Fruit fly (Drosophila melanogaster) whole organism, embryonic: ENCODE results near the gene Taf10.

Experiments used
- Antp ChIP-seq: fragments of 200-800 bp; sonication (Bioruptor generic); optimal IDR thresholded peaks from 3 replicates; lab custom pipeline; 2016; ENCODE audit warnings: missing biosample characterization, missing genetic modification characterization
- BtbVII ChIP-seq: fragments of 200-800 bp; sonication (Bioruptor generic); optimal IDR thresholded peaks from 3 replicates; lab custom pipeline; 2017; ENCODE audit warnings: missing biosample characterization, mild to moderate bottlenecking, missing genetic modification characterization
- CG10267 ChIP-seq: fragments of 200-800 bp; sonication (Bioruptor generic); optimal IDR thresholded peaks from 2 replicates; lab custom pipeline; 2018; ENCODE audit warnings: missing biosample characterization, mild to moderate bottlenecking, missing genetic modification characterization, moderate library complexity
- CG10321 ChIP-seq: fragments of 200-800 bp; sonication (Bioruptor generic); IDR thresholded peaks from 2 replicates; pipeline ENCODE4 v1.3.6; 2022; ENCODE audit warnings: missing biosample characterization, missing genetic modification characterization
- CG10462 ChIP-seq: fragments of 200-800 bp; sonication (Bioruptor generic); optimal IDR thresholded peaks from 2 replicates; lab custom pipeline; 2016; ENCODE audit warnings: missing biosample characterization, missing genetic modification characterization
- CG11504 ChIP-seq: fragments of 200-800 bp; sonication (Bioruptor generic); optimal IDR thresholded peaks from 3 replicates; lab custom pipeline; 2019; ENCODE audit warnings: missing biosample characterization, mild to moderate bottlenecking, missing genetic modification characterization, moderate library complexity
- CG11560 ChIP-seq: fragments of 200-800 bp; sonication (Bioruptor generic); IDR thresholded peaks from 3 replicates; pipeline ENCODE4 v1.3.6; 2022; ENCODE audit warnings: missing biosample characterization, missing genetic modification characterization
- CG12104 ChIP-seq: fragments of 200-800 bp; sonication (Bioruptor generic); optimal IDR thresholded peaks from 3 replicates; lab custom pipeline; 2016; ENCODE audit warnings: missing biosample characterization, missing genetic modification characterization
- CG12769 ChIP-seq: fragments of 200-800 bp; sonication (Bioruptor generic); optimal IDR thresholded peaks from 2 replicates; lab custom pipeline; 2019; ENCODE audit warnings: missing biosample characterization, mild to moderate bottlenecking, missing genetic modification characterization, moderate library complexity
- CG13424 ChIP-seq: fragments of 200-800 bp; sonication (Bioruptor generic); optimal IDR thresholded peaks from 2 replicates; lab custom pipeline; 2019; ENCODE audit warnings: missing biosample characterization, mild to moderate bottlenecking, missing genetic modification characterization, moderate library complexity
- CG13775 ChIP-seq: fragments of 200-800 bp; sonication (Bioruptor generic); optimal IDR thresholded peaks from 3 replicates; lab custom pipeline; 2017; ENCODE audit warnings: missing biosample characterization, mild to moderate bottlenecking, missing genetic modification characterization
- CG14965 ChIP-seq: fragments of 200-800 bp; sonication (Bioruptor generic); optimal IDR thresholded peaks from 2 replicates; lab custom pipeline; 2016; ENCODE audit warnings: missing biosample characterization, missing genetic modification characterization, borderline replicate concordance
- CG15269 ChIP-seq: fragments of 200-800 bp; sonication (Bioruptor generic); optimal IDR thresholded peaks from 2 replicates; lab custom pipeline; 2018; ENCODE audit warnings: missing biosample characterization, mild to moderate bottlenecking, missing genetic modification characterization, moderate library complexity
- CG17359 ChIP-seq: fragments of 200-800 bp; sonication (Bioruptor generic); optimal IDR thresholded peaks from 3 replicates; lab custom pipeline; 2018; ENCODE audit warnings: missing biosample characterization, mild to moderate bottlenecking, missing genetic modification characterization, moderate library complexity
- CG1832 ChIP-seq: fragments of 200-800 bp; sonication (Bioruptor generic); optimal IDR thresholded peaks from 2 replicates; lab custom pipeline; 2017; ENCODE audit warnings: missing biosample characterization, mild to moderate bottlenecking, missing genetic modification characterization, inconsistent platforms
- CG30403 ChIP-seq: fragments of 200-800 bp; sonication (Bioruptor generic); optimal IDR thresholded peaks from 3 replicates; lab custom pipeline; 2016; ENCODE audit warnings: missing biosample characterization, missing genetic modification characterization
- CG4404 ChIP-seq: fragments of 200-800 bp; sonication (Bioruptor generic); IDR thresholded peaks from 2 replicates; pipeline ENCODE4 v1.3.6; 2022; ENCODE audit warnings: missing biosample characterization, missing genetic modification characterization
- CG6272 ChIP-seq: fragments of 200-800 bp; sonication (Bioruptor generic); IDR thresholded peaks from 2 replicates; pipeline ENCODE4 v1.3.6; 2022; ENCODE audit warnings: missing biosample characterization, missing genetic modification characterization
- CG6765 ChIP-seq: fragments of 200-800 bp; sonication (Bioruptor generic); optimal IDR thresholded peaks from 3 replicates; lab custom pipeline; 2017; ENCODE audit warnings: missing biosample characterization, mild to moderate bottlenecking, missing genetic modification characterization
- CG8944 ChIP-seq: fragments of 200-800 bp; sonication (Bioruptor generic); optimal IDR thresholded peaks from 3 replicates; lab custom pipeline; 2016; ENCODE audit warnings: missing biosample characterization, missing genetic modification characterization
- CG9215 ChIP-seq: fragments of 200-800 bp; sonication (Bioruptor generic); IDR thresholded peaks from 2 replicates; pipeline ENCODE4 v1.3.6; 2022; ENCODE audit warnings: missing biosample characterization, missing genetic modification characterization
- CG9876 ChIP-seq: fragments of 200-800 bp; sonication (Bioruptor generic); optimal IDR thresholded peaks from 2 replicates; lab custom pipeline; 2016; ENCODE audit warnings: missing biosample characterization, missing genetic modification characterization
- CHES-1-like ChIP-seq: fragments of 200-800 bp; sonication (Bioruptor generic); optimal IDR thresholded peaks from 2 replicates; lab custom pipeline; 2016; ENCODE audit warnings: missing biosample characterization, missing genetic modification characterization
- CoRest ChIP-seq: fragments of 200-800 bp; sonication (Bioruptor generic); optimal IDR thresholded peaks from 3 replicates; lab custom pipeline; 2018; ENCODE audit warnings: missing biosample characterization, mild to moderate bottlenecking, missing genetic modification characterization, moderate library complexity
- Fer1 ChIP-seq: fragments of 200-800 bp; sonication (Bioruptor generic); optimal IDR thresholded peaks from 2 replicates; lab custom pipeline; 2017; ENCODE audit warnings: missing biosample characterization, mild to moderate bottlenecking, missing genetic modification characterization
- Gug ChIP-seq: fragments of 200-800 bp; sonication (Bioruptor generic); IDR thresholded peaks from 4 replicates; pipeline ENCODE4 v1.3.6; 2022; ENCODE audit warnings: missing biosample characterization, missing genetic modification characterization
- Hr3 ChIP-seq: fragments of 200-800 bp; sonication (Bioruptor generic); optimal IDR thresholded peaks from 3 replicates; lab custom pipeline; 2016; ENCODE audit warnings: missing biosample characterization, missing genetic modification characterization
- Lhr ChIP-seq: fragments of 200-800 bp; sonication (Bioruptor generic); optimal IDR thresholded peaks from 3 replicates; lab custom pipeline; 2017; ENCODE audit warnings: mild to moderate bottlenecking, missing biosample characterization, missing genetic modification reagents, missing genetic modification characterization
- Rfx ChIP-seq: fragments of 200-800 bp; sonication (Bioruptor generic); IDR thresholded peaks from 2 replicates; pipeline ENCODE4 v1.3.6; 2022; ENCODE audit warnings: missing biosample characterization, missing genetic modification characterization
- Six4 ChIP-seq: fragments of 200-800 bp; sonication (Bioruptor generic); optimal IDR thresholded peaks from 2 replicates; lab custom pipeline; 2016; ENCODE audit warnings: missing biosample characterization, missing genetic modification characterization
- Sox102F ChIP-seq: fragments of 200-800 bp; sonication (Bioruptor generic); optimal IDR thresholded peaks from 2 replicates; lab custom pipeline; 2018; ENCODE audit warnings: missing biosample characterization, mild to moderate bottlenecking, missing genetic modification characterization, moderate library complexity
- Tbp ChIP-seq: fragments of >200 bp; optimal IDR thresholded peaks from 2 replicates; lab custom pipeline; 2018; ENCODE audit warnings: missing biosample characterization, missing genetic modification characterization
- bcd ChIP-seq: fragments of 200-800 bp; sonication (Bioruptor generic); optimal IDR thresholded peaks from 2 replicates; lab custom pipeline; 2017; ENCODE audit warnings: missing biosample characterization, mild to moderate bottlenecking, missing genetic modification characterization
- crc ChIP-seq: fragments of 200-800 bp; sonication (Bioruptor generic); optimal IDR thresholded peaks from 2 replicates; lab custom pipeline; 2016; ENCODE audit warnings: missing biosample characterization, missing genetic modification characterization
- esg ChIP-seq: fragments of 200-800 bp; sonication (Bioruptor generic); conservative IDR thresholded peaks from 2 replicates; pipeline ENCODE4 v1.3.6; 2022; ENCODE audit warnings: missing biosample characterization, missing genetic modification characterization
- fu2 ChIP-seq: fragments of 200-800 bp; sonication (Bioruptor generic); optimal IDR thresholded peaks from 2 replicates; lab custom pipeline; 2016; ENCODE audit warnings: missing biosample characterization, missing genetic modification characterization
- gem ChIP-seq: fragments of 200-800 bp; sonication (Bioruptor generic); optimal IDR thresholded peaks from 2 replicates; lab custom pipeline; 2019; ENCODE audit warnings: missing biosample characterization, mild to moderate bottlenecking, missing genetic modification characterization, moderate library complexity
- lilli ChIP-seq: fragments of 200-800 bp; sonication (Bioruptor generic); optimal IDR thresholded peaks from 3 replicates; lab custom pipeline; 2016; ENCODE audit warnings: missing biosample characterization, missing genetic modification characterization
- mam ChIP-seq: fragments of 200-800 bp; sonication (Bioruptor generic); optimal IDR thresholded peaks from 3 replicates; lab custom pipeline; 2016; ENCODE audit warnings: missing biosample characterization, missing genetic modification characterization
- nerfin-1 ChIP-seq: fragments of 200-800 bp; sonication (Bioruptor generic); optimal IDR thresholded peaks from 3 replicates; lab custom pipeline; 2019; ENCODE audit warnings: missing biosample characterization, mild to moderate bottlenecking, missing genetic modification characterization, moderate library complexity
- nerfin-2 ChIP-seq: fragments of 200-800 bp; sonication (Bioruptor generic); IDR thresholded peaks from 2 replicates; pipeline ENCODE4 v1.3.6; 2022; ENCODE audit warnings: missing biosample characterization, missing genetic modification characterization; ENCODE audit not compliant: partially characterized antibody
- peb ChIP-seq: fragments of 200-800 bp; sonication (Bioruptor generic); IDR thresholded peaks from 2 replicates; pipeline ENCODE4 v1.3.6; 2022; ENCODE audit warnings: missing biosample characterization, missing genetic modification characterization
- pfk ChIP-seq: fragments of 200-800 bp; sonication (Bioruptor generic); optimal IDR thresholded peaks from 2 replicates; lab custom pipeline; 2018; ENCODE audit warnings: missing biosample characterization, mild to moderate bottlenecking, missing genetic modification characterization, moderate library complexity
- prd ChIP-seq, 3 experiments: fragments of >200 bp in 2 of 3; fragments of 200-800 bp in 1 of 3; sonication (Bioruptor generic) in 1 of 3; optimal IDR thresholded peaks in 2 of 3; IDR thresholded peaks in 1 of 3; 2 replicates in 2 of 3; 3 replicates in 1 of 3; pipeline versions ENCODE4 v1.3.6 to Lab custom; 2017 to 2022; ENCODE audit warnings: missing biosample characterization in 1 of 3, missing genetic modification characterization in 1 of 3
- rib ChIP-seq: fragments of 200-800 bp; sonication (Bioruptor generic); IDR thresholded peaks from 2 replicates; pipeline ENCODE4 v1.3.6; 2022; ENCODE audit warnings: missing biosample characterization, missing genetic modification characterization
- ro ChIP-seq: fragments of 200-800 bp; sonication (Bioruptor generic); IDR thresholded peaks from 2 replicates; pipeline ENCODE4 v1.3.6; 2022; ENCODE audit warnings: missing biosample characterization, missing genetic modification characterization
- row ChIP-seq: fragments of 200-800 bp; sonication (Bioruptor generic); IDR thresholded peaks from 3 replicates; pipeline ENCODE4 v1.3.6; 2022; ENCODE audit warnings: missing biosample characterization, missing genetic modification characterization
- slou ChIP-seq: fragments of 200-800 bp; sonication (Bioruptor generic); optimal IDR thresholded peaks from 3 replicates; lab custom pipeline; 2016; ENCODE audit warnings: missing biosample characterization, missing genetic modification characterization
- so ChIP-seq: fragments of 200-800 bp; sonication (Bioruptor generic); IDR thresholded peaks from 3 replicates; pipeline ENCODE4 v1.3.6; 2022; ENCODE audit warnings: missing biosample characterization, missing genetic modification characterization
- sob ChIP-seq: fragments of 200-800 bp; sonication (Bioruptor generic); IDR thresholded peaks from 2 replicates; pipeline ENCODE4 v1.3.6; 2022; ENCODE audit warnings: missing biosample characterization, missing genetic modification characterization
- tin ChIP-seq: fragments of 200-800 bp; sonication (Bioruptor generic); optimal IDR thresholded peaks from 3 replicates; lab custom pipeline; 2016; ENCODE audit warnings: missing biosample characterization, missing genetic modification characterization

The Taf10 gene

DNA sequence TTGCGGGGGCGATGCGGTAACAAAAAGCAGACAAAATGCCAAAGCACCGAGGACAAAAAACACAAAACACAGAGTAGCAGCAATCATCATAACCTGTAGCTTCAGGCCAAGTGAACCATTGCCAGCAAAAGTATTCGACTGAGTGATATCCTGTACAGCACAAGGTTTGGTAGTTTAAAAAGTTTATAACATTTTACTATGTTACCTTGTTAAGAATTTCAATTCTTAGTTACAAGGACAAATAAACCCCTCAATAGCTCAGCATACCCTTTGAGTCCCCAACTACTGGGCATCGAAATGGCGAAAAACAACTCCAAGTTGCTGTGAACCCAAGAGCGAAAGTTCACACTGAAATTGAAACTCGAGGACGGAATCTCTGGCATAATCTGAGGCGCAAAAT is 44.6 kb upstream of the Taf10 start (continued):
- TF ChIP-seq prd (optimal IDR thresholded peaks at IDR 0.05; lab: Kevin White, UChicago) (no peak), prd (GFP tag; IDR thresholded peaks at IDR 0.05; lab: Robert Waterston, UW) (peak; percentile 40; the same call in 1 of the 3 replicates), CG4404 (peak; percentile 22; the same call in 1 of the 2 replicates), rib (GFP tag; lab: Robert Waterston, UW) (no peak), lilli (GFP tag; lab: Kevin White, UChicago) (peak; percentile 32), CG6765 (GFP tag; lab: Kevin White, UChicago) (no peak), Tbp (GFP tag; lab: Kevin White, UChicago) (no peak), esg (GFP tag; lab: Robert Waterston, UW) (no peak), CHES-1-like (GFP tag; lab: Kevin White, UChicago) (no peak), Sox102F (GFP tag; lab: Kevin White, UChicago) (peak; percentile 19), CG30403 (GFP tag; lab: Kevin White, UChicago) (peak; percentile 17), pfk (GFP tag; lab: Kevin White, UChicago) (no peak), CG11504 (tag; lab: Kevin White, UChicago) (peak; percentile 48), Six4 (GFP tag; lab: Kevin White, UChicago) (no peak), CG15269 (tag; lab: Kevin White, UChicago) (peak; percentile 26), Antp (peak; percentile 6), sob (GFP tag; lab: Robert Waterston, UW) (peak; percentile 52; the same call in 1 of the 2 replicates), nerfin-1 (no peak), fu2 (GFP tag; lab: Kevin White, UChicago) (no peak), gem (tag; lab: Kevin White, UChicago) (peak; percentile 45), Fer1 (GFP tag; lab: Kevin White, UChicago) (peak; percentile 17), CG9215 (GFP tag; lab: Robert Waterston, UW) (no peak), BtbVII (GFP tag; lab: Kevin White, UChicago) (no peak), CoRest (tag; lab: Kevin White, UChicago) (no peak), CG10462 (no peak), CG12769 (tag; lab: Kevin White, UChicago) (peak; percentile 64), CG13424 (peak; percentile 8), CG10267 (tag; lab: Kevin White, UChicago) (no peak), Gug (0 out of 4 replicates have a peak, but pooled peaks have one; percentile 7), so (GFP tag; lab: Robert Waterston, UW) (no peak), ro (no peak), CG10321 (GFP tag; lab: Robert Waterston, UW) (no peak), peb (GFP tag; lab: Robert Waterston, UW) (no peak), CG17359 (tag; lab: Kevin White, UChicago) (peak; percentile 30), row (GFP tag; lab: Robert Waterston, UW) (peak; percentile 66), CG12104 (no peak), Hr3 (GFP tag; lab: Kevin White, UChicago) (no peak), CG8944 (GFP tag; lab: Kevin White, UChicago) (no peak), CG11560 (tag; lab: Robert Waterston, UW) (0 out of 3 replicates have a peak, but pooled peaks have one; percentile 28), CG13775 (GFP tag; lab: Kevin White, UChicago) (no peak), crc (no peak), tin (GFP tag; lab: Kevin White, UChicago) (no peak), mam (GFP tag; lab: Kevin White, UChicago) (peak; percentile 31), Lhr (GFP tag; lab: Kevin White, UChicago) (no peak), CG6272 (GFP tag; lab: Robert Waterston, UW) (no peak), slou (GFP tag; lab: Kevin White, UChicago) (no peak), CG1832 (GFP tag; lab: Kevin White, UChicago) (no peak), Rfx (GFP tag; lab: Robert Waterston, UW) (peak; percentile 65), nerfin-2 (GFP tag; lab: Robert Waterston, UW) (no peak), CG9876 (GFP tag; lab: Kevin White, UChicago) (no peak), bcd (GFP tag; lab: Kevin White, UChicago) (peak; percentile 12), CG14965 (GFP tag; lab: Kevin White, UChicago) (no peak)
